Fruit fly (Drosophila melanogaster) whole organism, wandering third instar larva: ENCODE results near the gene CG32815.
A peak's percentile ranks its signal among the peaks of the same experiment; 100 is the strongest.

Experiments used
- Abd-B ChIP-seq: fragments of >200 bp; optimal IDR thresholded peaks from 2 replicates; lab custom pipeline; 2017; ENCODE audit warnings: missing biosample characterization, missing genetic modification characterization
- CG32264 ChIP-seq: fragments of 200-800 bp; sonication (Bioruptor generic); optimal IDR thresholded peaks from 2 replicates; lab custom pipeline; 2016; ENCODE audit warnings: missing biosample characterization, missing genetic modification characterization
- CG9705 ChIP-seq: fragments of 200-800 bp; sonication (Bioruptor generic); optimal IDR thresholded peaks from 2 replicates; lab custom pipeline; 2018; ENCODE audit warnings: missing biosample characterization, mild to moderate bottlenecking, missing genetic modification characterization
- CrebA ChIP-seq: fragments of 200-800 bp; sonication (Bioruptor generic); optimal IDR thresholded peaks from 2 replicates; lab custom pipeline; 2016; ENCODE audit warnings: missing biosample characterization, mild to moderate bottlenecking, missing genetic modification characterization, borderline replicate concordance
- Dfd ChIP-seq: fragments of >200 bp; optimal IDR thresholded peaks from 2 replicates; lab custom pipeline; 2017; ENCODE audit warnings: missing biosample characterization, missing genetic modification characterization
- HLH106 ChIP-seq: fragments of 200-800 bp; optimal IDR thresholded peaks from 3 replicates; lab custom pipeline; 2019; ENCODE audit warnings: missing biosample characterization, mild to moderate bottlenecking, missing genetic modification characterization, moderate library complexity
- Hnf4 ChIP-seq: fragments of 200-800 bp; sonication (Bioruptor generic); optimal IDR thresholded peaks from 2 replicates; lab custom pipeline; 2016; ENCODE audit warnings: missing biosample characterization, mild to moderate bottlenecking, missing genetic modification characterization
- Hr78 ChIP-seq: fragments of >200 bp; optimal IDR thresholded peaks from 2 replicates; lab custom pipeline; 2017; ENCODE audit warnings: missing biosample characterization, missing genetic modification characterization
- Hr83 ChIP-seq: fragments of 200-300 bp; sonication (Bioruptor generic); optimal IDR thresholded peaks from 2 replicates; lab custom pipeline; 2016; ENCODE audit warnings: missing biosample characterization, mild to moderate bottlenecking, missing genetic modification characterization, moderate library complexity; ENCODE audit not compliant: poor library complexity, severe bottlenecking
- Jra ChIP-seq: sonication (Bioruptor generic); optimal IDR thresholded peaks from 2 replicates; lab custom pipeline; 2016; ENCODE audit warnings: missing biosample characterization, missing genetic modification characterization
- Mio ChIP-seq: sonication (Bioruptor generic); optimal IDR thresholded peaks from 2 replicates; lab custom pipeline; 2016; ENCODE audit warnings: missing biosample characterization, missing genetic modification characterization
- Myc ChIP-seq: fragments of >200 bp; optimal IDR thresholded peaks from 2 replicates; lab custom pipeline; 2017
- N ChIP-seq: fragments of >200 bp; optimal IDR thresholded peaks from 2 replicates; lab custom pipeline; 2018; ENCODE audit warnings: missing biosample characterization, missing external identifiers, missing genetic modification characterization
- OdsH ChIP-seq: fragments of 200-800 bp; sonication (Bioruptor generic); optimal IDR thresholded peaks from 2 replicates; lab custom pipeline; 2016; ENCODE audit warnings: missing biosample characterization, mild to moderate bottlenecking, missing genetic modification characterization
- Rel ChIP-seq, 2 experiments: fragments of 200-800 bp; sonication (Bioruptor generic) in 1 of 2; optimal IDR thresholded peaks; 2 replicates in 1 of 2; 3 replicates in 1 of 2; lab custom pipeline; 2016 to 2019; ENCODE audit warnings: mild to moderate bottlenecking in 2 of 2, missing biosample characterization in 2 of 2, missing genetic modification characterization in 2 of 2, moderate library complexity in 1 of 2
- Sp1 ChIP-seq: fragments of 200-800 bp; sonication (Bioruptor generic); optimal IDR thresholded peaks from 3 replicates; lab custom pipeline; 2019; ENCODE audit warnings: missing biosample characterization, mild to moderate bottlenecking, missing genetic modification characterization, moderate library complexity
- Vsx2 ChIP-seq: fragments of 200-300, 225-300 bp; sonication (Bioruptor generic); optimal IDR thresholded peaks from 2 replicates; lab custom pipeline; 2018; ENCODE audit warnings: missing biosample characterization, missing genetic modification characterization; ENCODE audit not compliant: partially characterized antibody
- br ChIP-seq: fragments of 200-800 bp; sonication (Bioruptor generic); optimal IDR thresholded peaks from 2 replicates; lab custom pipeline; 2016; ENCODE audit warnings: missing biosample characterization, missing genetic modification characterization
- brk ChIP-seq: fragments of 200-800 bp; sonication (Bioruptor generic); optimal IDR thresholded peaks from 2 replicates; lab custom pipeline; 2016; ENCODE audit warnings: missing biosample characterization, mild to moderate bottlenecking, missing genetic modification characterization
- dl ChIP-seq, 2 experiments: fragments of 175-275, 200-275 bp in 1 of 2; fragments of 200-275 bp in 1 of 2; sonication (Bioruptor generic); optimal IDR thresholded peaks; lab custom pipeline; 2018; ENCODE audit warnings: mild to moderate bottlenecking in 2 of 2, missing biosample characterization in 2 of 2, missing genetic modification characterization in 2 of 2, moderate library complexity in 2 of 2; ENCODE audit not compliant: partially characterized antibody in 2 of 2, insufficient read depth in 1 of 2
- dmrt93B ChIP-seq: fragments of 200-800 bp; sonication (Bioruptor generic); optimal IDR thresholded peaks from 2 replicates; lab custom pipeline; 2018; ENCODE audit warnings: missing biosample characterization, mild to moderate bottlenecking, missing genetic modification characterization
- dsf ChIP-seq: sonication (Bioruptor generic); optimal IDR thresholded peaks from 2 replicates; lab custom pipeline; 2016; ENCODE audit warnings: missing biosample characterization, missing genetic modification characterization, borderline replicate concordance
- ey ChIP-seq: fragments of 200-800 bp; sonication (Bioruptor generic); optimal IDR thresholded peaks from 2 replicates; lab custom pipeline; 2016; ENCODE audit warnings: missing biosample characterization, missing genetic modification characterization
- foxo ChIP-seq, 2 experiments: fragments of 200-800 bp; sonication (Bioruptor generic); optimal IDR thresholded peaks; 2 replicates in 1 of 2; 3 replicates in 1 of 2; lab custom pipeline; 2016 to 2017; ENCODE audit warnings: missing biosample characterization in 2 of 2, missing genetic modification characterization in 2 of 2
- fru ChIP-seq: fragments of 200-800 bp; sonication (Bioruptor generic); optimal IDR thresholded peaks from 3 replicates; lab custom pipeline; 2016; ENCODE audit warnings: missing biosample characterization, mild to moderate bottlenecking, missing genetic modification characterization
- h ChIP-seq: fragments of 200-800 bp; sonication (Bioruptor generic); optimal IDR thresholded peaks from 3 replicates; lab custom pipeline; 2016; ENCODE audit warnings: missing biosample characterization, mild to moderate bottlenecking, missing genetic modification characterization
- lola ChIP-seq: fragments of >200 bp; optimal IDR thresholded peaks from 2 replicates; lab custom pipeline; 2017; ENCODE audit warnings: missing biosample characterization, missing genetic modification characterization
- pan ChIP-seq: fragments of >200 bp; optimal IDR thresholded peaks from 2 replicates; lab custom pipeline; 2017
- psq ChIP-seq: fragments of 200-800 bp; sonication (Bioruptor generic); optimal IDR thresholded peaks from 3 replicates; lab custom pipeline; 2017; ENCODE audit warnings: missing biosample characterization, mild to moderate bottlenecking, missing genetic modification characterization, moderate library complexity
- rgr ChIP-seq: fragments of 200-800 bp; sonication (Bioruptor generic); optimal IDR thresholded peaks from 3 replicates; lab custom pipeline; 2016; ENCODE audit warnings: missing biosample characterization, mild to moderate bottlenecking, missing genetic modification characterization
- sage ChIP-seq: fragments of 200-800 bp; sonication (Bioruptor generic); optimal IDR thresholded peaks from 2 replicates; lab custom pipeline; 2016; ENCODE audit warnings: missing biosample characterization, mild to moderate bottlenecking, missing genetic modification characterization
- sv ChIP-seq: fragments of 200-800 bp; sonication (Bioruptor generic); optimal IDR thresholded peaks from 3 replicates; lab custom pipeline; 2016; ENCODE audit warnings: missing biosample characterization, missing genetic modification characterization
- tai ChIP-seq: sonication (Bioruptor generic); optimal IDR thresholded peaks from 2 replicates; lab custom pipeline; 2016; ENCODE audit warnings: missing biosample characterization, missing genetic modification characterization
- usp ChIP-seq: fragments of >200 bp; optimal IDR thresholded peaks from 2 replicates; lab custom pipeline; 2017; ENCODE audit warnings: missing biosample characterization, missing genetic modification characterization
- woc ChIP-seq: sonication (Bioruptor generic); optimal IDR thresholded peaks from 2 replicates; lab custom pipeline; 2016; ENCODE audit warnings: missing biosample characterization, mild to moderate bottlenecking, missing genetic modification characterization

The CG32815 gene

dm6 chrX:932166-932565, at the start of gene CG32815, which contains the start of gene CG3706:
TSS of gene CG32815 (plus strand) at chrX:932466.
TSS of gene CG3706 (minus strand) at chrX:932475.
- TF ChIP-seq fru (GFP tag; lab: Kevin White, UChicago) (no peak), Dfd (GFP tag; lab: Kevin White, UChicago) (no peak), usp (GFP tag; lab: Kevin White, UChicago) (no peak), rgr (GFP tag; lab: Kevin White, UChicago) (no peak), Mio (GFP tag; lab: Kevin White, UChicago) (no peak), Sp1 (GFP tag; lab: Kevin White, UChicago) (no peak), OdsH (GFP tag; lab: Kevin White, UChicago) (no peak)

- no peak for TF ChIP-seq CG9705 (GFP tag; lab: Kevin White, UChicago)
- no peak for TF ChIP-seq Hnf4 (GFP tag; lab: Kevin White, UChicago)
These were observed 38.1 kb upstream of the CG32815 start, which contains the start of gene CG11663 for dm6 chrX:894182-894581. TSS of gene CG11663 (plus strand) at chrX:894482.

dm6 chrX:898367-898766, 33.9 kb upstream of the CG32815 start:
- TF ChIP-seq br (GFP tag; lab: Kevin White, UChicago) (no peak), foxo (GFP tag; optimal IDR thresholded peaks at IDR 0.05; lab: Kevin White, UChicago) (peak in 1 of 2 experiments; percentile 21), fru (GFP tag; lab: Kevin White, UChicago) (peak; percentile 26), psq (peak; percentile 26)

dm6 chrX:899407-900050, 32.7 kb upstream of the CG32815 start:
- TF ChIP-seq dsf (GFP tag; lab: Kevin White, UChicago), result no peak
- TF ChIP-seq HLH106 (tag; lab: Kevin White, UChicago), result no peak
- no peak for TF ChIP-seq Sp1 (GFP tag; lab: Kevin White, UChicago)
- TF ChIP-seq Myc (lab: Kevin White, UChicago), result no peak
- TF ChIP-seq brk, result no peak
- no peak for TF ChIP-seq fru (GFP tag; lab: Kevin White, UChicago)
- TF ChIP-seq woc (GFP tag; lab: Kevin White, UChicago), result no peak
- no peak for TF ChIP-seq br (GFP tag; lab: Kevin White, UChicago)
- no peak for TF ChIP-seq tai (GFP tag; lab: Kevin White, UChicago)
- TF ChIP-seq Vsx2 (GFP tag; lab: Kevin White, UChicago), result no peak
- TF ChIP-seq Hr78 (GFP tag; lab: Kevin White, UChicago), result no peak
- TF ChIP-seq Jra, result no peak
- TF ChIP-seq CG32264, result no peak
- TF ChIP-seq N (GFP tag; lab: Kevin White, UChicago), result no peak
- no peak for TF ChIP-seq CrebA

dm6 chrX:900725-901345, 31.4 kb upstream of the CG32815 start:
- TF ChIP-seq Rel (GFP tag; optimal IDR thresholded peaks at IDR 0.05; lab: Kevin White, UChicago) (no peak), Rel (tag; optimal IDR thresholded peaks at IDR 0.05; lab: Kevin White, UChicago) (peak; percentile 66), brk (peak; percentile 30), Mio (GFP tag; lab: Kevin White, UChicago) (peak; percentile 50), woc (GFP tag; lab: Kevin White, UChicago) (peak; percentile 95), foxo (GFP tag; optimal IDR thresholded peaks at IDR 0.05; lab: Kevin White, UChicago) (peak; percentile 32 to 91), tai (GFP tag; lab: Kevin White, UChicago) (peak; percentile 82), CG9705 (GFP tag; lab: Kevin White, UChicago) (peak; percentile 82), ey (peak; percentile 94), fru (GFP tag; lab: Kevin White, UChicago) (peak; percentile 92), usp (GFP tag; lab: Kevin White, UChicago) (no peak), OdsH (GFP tag; lab: Kevin White, UChicago) (peak; percentile 89), dmrt93B (GFP tag; lab: Kevin White, UChicago) (peak; percentile 85), br (GFP tag; lab: Kevin White, UChicago) (peak; percentile 92), rgr (GFP tag; lab: Kevin White, UChicago) (peak; percentile 88), Abd-B (GFP tag; lab: Kevin White, UChicago) (no peak), sv (GFP tag; lab: Kevin White, UChicago) (peak; percentile 50), Jra (peak; percentile 11), Myc (lab: Kevin White, UChicago) (no peak), h (GFP tag; lab: Kevin White, UChicago) (peak; percentile 93), Hnf4 (GFP tag; lab: Kevin White, UChicago) (peak; percentile 84), Vsx2 (GFP tag; lab: Kevin White, UChicago) (no peak), dl (GFP tag; optimal IDR thresholded peaks at IDR 0.05; lab: Kevin White, UChicago; ENCODE audit: insufficient read depth in 1 of 2, partially characterized antibody in 2 of 2) (peak in 1 of 2 experiments; percentile 38), CG32264 (peak; percentile 68), Sp1 (GFP tag; lab: Kevin White, UChicago) (peak; percentile 88), Hr83 (GFP tag; lab: Kevin White, UChicago) (no peak), HLH106 (tag; lab: Kevin White, UChicago) (peak; percentile 93), sage (GFP tag; lab: Kevin White, UChicago) (peak; percentile 69), pan (lab: Kevin White, UChicago) (no peak), psq (peak; percentile 81), CrebA (peak; percentile 55), Hr78 (GFP tag; lab: Kevin White, UChicago) (no peak), lola (GFP tag; lab: Kevin White, UChicago) (no peak)
